Fruit fly (Drosophila melanogaster) whole organism, embryonic: Measurements from ENCODE around the gene vih.

ENCODE experiments used
- ATbp ChIP-seq: fragments of 200-800 bp; sonication (Bioruptor generic); optimal IDR thresholded peaks from 2 replicates; lab custom pipeline; 2017; ENCODE audit warnings: missing biosample characterization, mild to moderate bottlenecking, missing genetic modification characterization, missing genetic modification reagents
- CG11695 ChIP-seq: fragments of 200-800 bp; sonication (Bioruptor generic); IDR thresholded peaks from 3 replicates; pipeline ENCODE4 v1.3.6; 2022; ENCODE audit warnings: missing biosample characterization, missing genetic modification characterization
- CG12071 ChIP-seq: fragments of 200-800 bp; sonication (Bioruptor generic); optimal IDR thresholded peaks from 3 replicates; lab custom pipeline; 2018; ENCODE audit warnings: missing biosample characterization, mild to moderate bottlenecking, missing genetic modification characterization
- CG12299 ChIP-seq: fragments of 200-800 bp; sonication (Bioruptor generic); optimal IDR thresholded peaks from 2 replicates; lab custom pipeline; 2018; ENCODE audit warnings: missing biosample characterization, mild to moderate bottlenecking, missing genetic modification characterization
- CG1233 ChIP-seq: fragments of 200-800 bp; sonication (Bioruptor generic); optimal IDR thresholded peaks from 4 replicates; lab custom pipeline; 2018; ENCODE audit warnings: missing biosample characterization, mild to moderate bottlenecking, missing genetic modification characterization
- CG14014 ChIP-seq: fragments of 200-800 bp; sonication (Bioruptor generic); IDR thresholded peaks from 2 replicates; pipeline ENCODE4 v1.3.6; 2022; ENCODE audit warnings: missing biosample characterization, missing genetic modification characterization
- CG14860 ChIP-seq: fragments of 200-800 bp; sonication (Bioruptor generic); IDR thresholded peaks from 3 replicates; pipeline ENCODE4 v1.3.6; 2022; ENCODE audit warnings: missing biosample characterization, missing genetic modification characterization; ENCODE audit not compliant: partially characterized antibody
- CG15011 ChIP-seq: fragments of 200-800 bp; sonication (Bioruptor generic); optimal IDR thresholded peaks from 3 replicates; lab custom pipeline; 2018; ENCODE audit warnings: missing biosample characterization, mild to moderate bottlenecking, missing genetic modification characterization
- CG15696 ChIP-seq: fragments of 200-800 bp; sonication (Bioruptor generic); optimal IDR thresholded peaks from 2 replicates; lab custom pipeline; 2019; ENCODE audit warnings: missing biosample characterization, mild to moderate bottlenecking, missing genetic modification characterization, moderate library complexity
- CG1647 ChIP-seq: fragments of 200-800 bp; sonication (Bioruptor generic); optimal IDR thresholded peaks from 3 replicates; lab custom pipeline; 2016; ENCODE audit warnings: missing biosample characterization, missing genetic modification characterization
- CG17361 ChIP-seq: fragments of 200-800 bp; sonication (Bioruptor generic); IDR thresholded peaks from 3 replicates; pipeline ENCODE4 v1.3.6; 2022; ENCODE audit warnings: missing biosample characterization, missing genetic modification characterization
- CG2120 ChIP-seq: fragments of 200-800 bp; sonication (Bioruptor generic); optimal IDR thresholded peaks from 3 replicates; lab custom pipeline; 2016; ENCODE audit warnings: missing biosample characterization, missing genetic modification characterization
- CG2199 ChIP-seq: fragments of 200-800 bp; sonication (Bioruptor generic); IDR thresholded peaks from 3 replicates; pipeline ENCODE4 v1.3.6; 2022; ENCODE audit warnings: missing biosample characterization, missing genetic modification characterization
- CG31365 ChIP-seq: fragments of 200-800 bp; sonication (Bioruptor generic); optimal IDR thresholded peaks from 2 replicates; lab custom pipeline; 2018; ENCODE audit warnings: missing biosample characterization, mild to moderate bottlenecking, missing genetic modification characterization
- CG4282 ChIP-seq: fragments of 200-800 bp; sonication (Bioruptor generic); optimal IDR thresholded peaks from 2 replicates; lab custom pipeline; 2016; ENCODE audit warnings: missing biosample characterization, missing genetic modification characterization
- CG4707 ChIP-seq: fragments of 200-800 bp; sonication (Bioruptor generic); optimal IDR thresholded peaks from 2 replicates; lab custom pipeline; 2018; ENCODE audit warnings: missing biosample characterization, mild to moderate bottlenecking, missing genetic modification characterization, moderate library complexity
- CG6254 ChIP-seq: fragments of 200-800 bp; sonication (Bioruptor generic); optimal IDR thresholded peaks from 3 replicates; lab custom pipeline; 2017; ENCODE audit warnings: mild to moderate bottlenecking, missing biosample characterization, missing genetic modification reagents, missing genetic modification characterization
- CG6654 ChIP-seq: fragments of 200-800 bp; sonication (Bioruptor generic); optimal IDR thresholded peaks from 2 replicates; lab custom pipeline; 2017; ENCODE audit warnings: missing biosample characterization, mild to moderate bottlenecking, missing genetic modification characterization
- CG6683 ChIP-seq: fragments of 200-800 bp; sonication (Bioruptor generic); optimal IDR thresholded peaks from 2 replicates; lab custom pipeline; 2017; ENCODE audit warnings: missing biosample characterization, mild to moderate bottlenecking, missing genetic modification characterization, missing genetic modification reagents
- CG8765 ChIP-seq: fragments of 200-800 bp; sonication (Bioruptor generic); IDR thresholded peaks from 2 replicates; pipeline ENCODE4 v1.3.6; 2022; ENCODE audit warnings: missing biosample characterization, missing genetic modification characterization
- CG9727 ChIP-seq: fragments of 200-800 bp; sonication (Bioruptor generic); optimal IDR thresholded peaks from 3 replicates; lab custom pipeline; 2017; ENCODE audit warnings: missing biosample characterization, mild to moderate bottlenecking, missing genetic modification characterization
- Dad ChIP-seq: fragments of 200-800 bp; sonication (Bioruptor generic); optimal IDR thresholded peaks from 3 replicates; lab custom pipeline; 2016; ENCODE audit warnings: missing biosample characterization, missing genetic modification characterization
- Dbx ChIP-seq: fragments of 200-800 bp; sonication (Bioruptor generic); IDR thresholded peaks from 3 replicates; pipeline ENCODE4 v1.3.6; 2022; ENCODE audit warnings: missing biosample characterization, missing genetic modification characterization
- Dp ChIP-seq: fragments of 200-800 bp; sonication (Bioruptor generic); optimal IDR thresholded peaks from 2 replicates; lab custom pipeline; 2018; ENCODE audit warnings: missing biosample characterization, mild to moderate bottlenecking, missing genetic modification characterization, moderate library complexity
- Fer3 ChIP-seq: fragments of 200-800 bp; sonication (Bioruptor generic); optimal IDR thresholded peaks from 2 replicates; lab custom pipeline; 2018; ENCODE audit warnings: missing biosample characterization, mild to moderate bottlenecking, missing genetic modification characterization, moderate library complexity
- HmgD ChIP-seq: fragments of 200-800 bp; sonication (Bioruptor generic); optimal IDR thresholded peaks from 3 replicates; lab custom pipeline; 2016; ENCODE audit warnings: missing biosample characterization, missing genetic modification characterization
- HmgZ ChIP-seq: fragments of 200-800 bp; sonication (Bioruptor generic); optimal IDR thresholded peaks from 2 replicates; lab custom pipeline; 2018; ENCODE audit warnings: missing biosample characterization, mild to moderate bottlenecking, missing genetic modification characterization
- Max ChIP-seq: fragments of 200-800 bp; sonication (Bioruptor generic); optimal IDR thresholded peaks from 2 replicates; lab custom pipeline; 2016; ENCODE audit warnings: missing biosample characterization, mild to moderate bottlenecking, missing genetic modification characterization
- Scr ChIP-seq: fragments of 200-800 bp; sonication (Bioruptor generic); IDR thresholded peaks from 2 replicates; pipeline ENCODE4 v1.3.6; 2022; ENCODE audit warnings: missing biosample characterization, missing genetic modification characterization; ENCODE audit not compliant: partially characterized antibody
- Sry-δ ChIP-seq: fragments of 200-800 bp; sonication (Bioruptor generic); optimal IDR thresholded peaks from 2 replicates; lab custom pipeline; 2016; ENCODE audit warnings: missing biosample characterization, missing genetic modification characterization
- bcd ChIP-seq: fragments of 200-800 bp; sonication (Bioruptor generic); optimal IDR thresholded peaks from 2 replicates; lab custom pipeline; 2017; ENCODE audit warnings: missing biosample characterization, mild to moderate bottlenecking, missing genetic modification characterization
- bowl ChIP-seq: fragments of 200-800 bp; sonication (Bioruptor generic); IDR thresholded peaks from 2 replicates; pipeline ENCODE4 v1.3.6; 2022; ENCODE audit warnings: missing biosample characterization, missing genetic modification characterization
- cas ChIP-seq: fragments of 200-800 bp; sonication (Bioruptor generic); IDR thresholded peaks from 2 replicates; pipeline ENCODE4 v1.3.6; 2022; ENCODE audit warnings: missing biosample characterization, missing genetic modification characterization
- corto ChIP-seq: fragments of 200-800 bp; sonication (Bioruptor generic); optimal IDR thresholded peaks from 2 replicates; lab custom pipeline; 2016; ENCODE audit warnings: missing biosample characterization, mild to moderate bottlenecking, missing genetic modification characterization, moderate library complexity
- crp ChIP-seq, 2 experiments: fragments of 200-800 bp; sonication (Bioruptor generic); optimal IDR thresholded peaks; 2 replicates in 1 of 2; 3 replicates in 1 of 2; lab custom pipeline; 2017; ENCODE audit warnings: missing biosample characterization in 2 of 2, missing genetic modification characterization in 2 of 2, mild to moderate bottlenecking in 1 of 2, moderate library complexity in 1 of 2
- dimm ChIP-seq: fragments of 200-800 bp; sonication (Bioruptor generic); IDR thresholded peaks from 2 replicates; pipeline ENCODE4 v1.3.6; 2022; ENCODE audit warnings: missing biosample characterization, missing genetic modification characterization
- dpn ChIP-seq, 2 experiments: fragments of 200-800 bp; sonication (Bioruptor generic); optimal IDR thresholded peaks; 3 replicates each; lab custom pipeline; 2016; ENCODE audit warnings: missing biosample characterization in 2 of 2, missing genetic modification characterization in 2 of 2
- exex ChIP-seq: fragments of 200-800 bp; sonication (Bioruptor generic); optimal IDR thresholded peaks from 4 replicates; lab custom pipeline; 2018; ENCODE audit warnings: missing biosample characterization, mild to moderate bottlenecking, missing genetic modification characterization, moderate library complexity
- fd3F ChIP-seq: fragments of 200-800 bp; sonication (Bioruptor generic); optimal IDR thresholded peaks from 2 replicates; lab custom pipeline; 2018; ENCODE audit warnings: missing biosample characterization, mild to moderate bottlenecking, missing genetic modification characterization, moderate library complexity
- her ChIP-seq: fragments of 200-800 bp; sonication (Bioruptor generic); optimal IDR thresholded peaks from 2 replicates; lab custom pipeline; 2016; ENCODE audit warnings: missing biosample characterization, missing genetic modification characterization
- hkb ChIP-seq, 2 experiments: fragments of 200-800 bp in 1 of 2; fragments of >200 bp in 1 of 2; sonication (Bioruptor generic) in 1 of 2; IDR thresholded peaks in 1 of 2; optimal IDR thresholded peaks in 1 of 2; 2 replicates each; pipeline versions ENCODE4 v1.3.6 to Lab custom; 2017 to 2022; ENCODE audit warnings: missing biosample characterization in 1 of 2, missing genetic modification characterization in 1 of 2
- pan ChIP-seq, 4 experiments: fragments of >200 bp in 3 of 4; fragments of 200-800 bp in 1 of 4; sonication (Bioruptor generic) in 1 of 4; optimal IDR thresholded peaks in 3 of 4; IDR thresholded peaks in 1 of 4; 2 replicates each; pipeline versions ENCODE4 v1.3.6 to Lab custom; 2017 to 2022; ENCODE audit warnings: missing biosample characterization in 2 of 4, missing genetic modification characterization in 2 of 4, mixed read lengths in 1 of 4
- pho ChIP-seq: fragments of 200-800 bp; sonication (Bioruptor generic); optimal IDR thresholded peaks from 2 replicates; lab custom pipeline; 2016; ENCODE audit warnings: missing biosample characterization, missing genetic modification characterization
- slbo ChIP-seq: fragments of 200-800 bp; sonication (Bioruptor generic); IDR thresholded peaks from 2 replicates; pipeline ENCODE4 v1.3.6; 2022; ENCODE audit warnings: missing biosample characterization, missing genetic modification characterization
- sqz ChIP-seq: fragments of 200-800 bp; sonication (Bioruptor generic); optimal IDR thresholded peaks from 3 replicates; lab custom pipeline; 2018; ENCODE audit warnings: missing biosample characterization, mild to moderate bottlenecking, missing genetic modification characterization
- toy ChIP-seq: fragments of 200-800 bp; sonication (Bioruptor generic); IDR thresholded peaks from 2 replicates; pipeline ENCODE4 v1.3.6; 2022; ENCODE audit warnings: missing biosample characterization, missing genetic modification characterization
- trh ChIP-seq: fragments of 200-800 bp; sonication (Bioruptor generic); optimal IDR thresholded peaks from 2 replicates; lab custom pipeline; 2016; ENCODE audit warnings: missing biosample characterization, missing genetic modification characterization
- vfl ChIP-seq: fragments of 200-800 bp; sonication (Bioruptor generic); optimal IDR thresholded peaks from 2 replicates; lab custom pipeline; 2016; ENCODE audit warnings: missing biosample characterization, missing genetic modification characterization
- zf30C ChIP-seq: fragments of 200-800 bp; sonication (Bioruptor generic); optimal IDR thresholded peaks from 3 replicates; lab custom pipeline; 2018; ENCODE audit warnings: missing biosample characterization, mild to moderate bottlenecking, missing genetic modification characterization

Gene vih

DNA sequence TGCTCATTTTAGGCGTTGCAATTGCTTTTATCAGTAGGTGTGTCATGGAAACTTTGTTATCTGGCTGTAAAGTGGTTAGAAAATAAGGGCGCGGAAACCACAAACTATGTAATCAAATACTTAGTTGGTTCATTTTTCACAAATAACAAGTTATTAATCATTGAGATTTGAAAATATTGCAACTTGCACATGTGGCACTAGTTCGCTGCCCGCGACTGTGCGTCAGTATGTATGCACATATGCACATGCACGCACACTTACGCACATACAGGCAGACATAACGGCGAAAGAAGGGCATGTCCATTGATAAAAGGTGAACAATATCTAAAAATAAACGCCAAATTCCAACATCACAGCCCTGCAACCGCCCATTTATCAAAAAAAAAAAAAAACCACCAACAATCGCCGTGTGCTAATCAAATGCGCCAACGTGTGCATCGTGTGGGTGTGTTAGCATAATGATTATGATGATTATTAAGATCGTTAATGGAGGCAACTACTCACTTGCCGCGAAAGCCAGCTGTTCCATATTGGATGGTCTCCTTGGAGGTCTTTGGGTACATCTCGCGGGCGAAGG, 25.4 kb downstream of the vih start (continued):
- TF ChIP-seq CG6654 (GFP tag; lab: Kevin White, UChicago) (peak; percentile 15), Fer3 (tag; lab: Kevin White, UChicago) (peak; percentile 28), CG8765 (GFP tag; lab: Robert Waterston, UW) (no peak; the same call in 1 of the 2 replicates), her (GFP tag; lab: Kevin White, UChicago) (no peak), ATbp (GFP tag; lab: Kevin White, UChicago) (peak; percentile 40), zf30C (GFP tag; lab: Kevin White, UChicago) (no peak), Dad (GFP tag; lab: Kevin White, UChicago) (no peak), exex (no peak), CG2120 (GFP tag; lab: Kevin White, UChicago) (peak; percentile 24), bcd (peak; percentile 25), cas (GFP tag; lab: Robert Waterston, UW) (no peak), CG12071 (GFP tag; lab: Kevin White, UChicago) (peak; percentile 25), sqz (GFP tag; lab: Kevin White, UChicago) (peak; percentile 55), CG1647 (no peak), CG1233 (GFP tag; lab: Kevin White, UChicago) (peak; percentile 12), pho (GFP tag; lab: Kevin White, UChicago) (no peak), Max (GFP tag; lab: Kevin White, UChicago) (no peak), CG6683 (GFP tag; lab: Kevin White, UChicago) (peak; percentile 12), vfl (GFP tag; lab: Kevin White, UChicago) (no peak), CG11695 (GFP tag; lab: Robert Waterston, UW) (peak; percentile 47), crp (GFP tag; optimal IDR thresholded peaks at IDR 0.05; lab: Kevin White, UChicago) (no peak), toy (GFP tag; lab: Robert Waterston, UW) (no peak), CG4707 (GFP tag; lab: Kevin White, UChicago) (peak; percentile 19), CG2199 (no peak), Sry-δ (GFP tag; lab: Kevin White, UChicago) (no peak), CG14014 (GFP tag; lab: Robert Waterston, UW) (0 out of 2 replicates have a peak, but pooled peaks have one; percentile 35), hkb (optimal IDR thresholded peaks at IDR 0.05; lab: Kevin White, UChicago) (no peak), hkb (GFP tag; IDR thresholded peaks at IDR 0.05; lab: Robert Waterston, UW) (peak; percentile 80), HmgZ (tag; lab: Kevin White, UChicago) (no peak), CG4282 (GFP tag; lab: Kevin White, UChicago) (no peak), Scr (GFP tag; lab: Robert Waterston, UW) (no peak), bowl (GFP tag; lab: Robert Waterston, UW) (no peak), CG14860 (GFP tag; lab: Robert Waterston, UW) (no peak), Dbx (GFP tag; lab: Robert Waterston, UW) (no peak), corto (peak; percentile 62), trh (GFP tag; lab: Kevin White, UChicago) (no peak), CG15011 (GFP tag; lab: Kevin White, UChicago) (no peak), dpn (GFP tag; optimal IDR thresholded peaks at IDR 0.05; lab: Kevin White, UChicago) (peak; percentile 29 to 34), slbo (GFP tag; lab: Robert Waterston, UW) (peak; percentile 47), HmgD (GFP tag; lab: Kevin White, UChicago) (no peak), CG9727 (GFP tag; lab: Kevin White, UChicago) (peak; percentile 29), CG15696 (tag; lab: Kevin White, UChicago) (peak; percentile 7), fd3F (GFP tag; lab: Kevin White, UChicago) (no peak), CG6254 (GFP tag; lab: Kevin White, UChicago) (no peak), dimm (GFP tag; lab: Robert Waterston, UW) (no peak), CG17361 (GFP tag; lab: Robert Waterston, UW) (peak; percentile 10; the same call in 2 of the 3 replicates), CG12299 (tag; lab: Kevin White, UChicago) (no peak), Dp (no peak), CG31365 (tag; lab: Kevin White, UChicago) (peak; percentile 23), pan (optimal IDR thresholded peaks at IDR 0.05; lab: Kevin White, UChicago) (no peak), pan (GFP tag; optimal IDR thresholded peaks at IDR 0.05 in 1 of 2, IDR thresholded peaks at IDR 0.05 in 1 of 2) (peak in 1 of 2 experiments; percentile 60)
